Worm (Caenorhabditis elegans) whole organism, young adult: ENCODE data around the gene C25A6.1.

ENCODE experiments used
- B0336.3 ChIP-seq: fragments of 200-800 bp; sonication (Bioruptor generic); IDR thresholded peaks from 2 replicates; pipeline ENCODE4 v1.3.6; 2022; ENCODE audit warnings: missing genetic modification characterization, missing compliant biosample characterization
- D2030.7 ChIP-seq: fragments of 200-800 bp; sonication (Bioruptor generic); IDR thresholded peaks from 2 replicates; pipeline ENCODE4 v1.3.6; 2022; ENCODE audit warnings: missing genetic modification reagents, missing genetic modification characterization, missing compliant biosample characterization
- F10E7.11 ChIP-seq: sonication (generic microtip); optimal IDR thresholded peaks from 2 replicates; lab custom pipeline; 2017; ENCODE audit warnings: mild to moderate bottlenecking, missing genetic modification characterization, moderate library complexity, missing compliant biosample characterization
- F22D6.2 ChIP-seq: sonication (generic microtip); optimal IDR thresholded peaks from 2 replicates; lab custom pipeline; 2016; ENCODE audit warnings: mild to moderate bottlenecking, missing genetic modification characterization, missing compliant biosample characterization
- F23B12.7 ChIP-seq: sonication (generic microtip); optimal IDR thresholded peaks from 2 replicates; lab custom pipeline; 2017; ENCODE audit warnings: missing genetic modification characterization, mild to moderate bottlenecking, missing compliant biosample characterization, antibody characterized with exemption, moderate library complexity; ENCODE audit not compliant: insufficient read depth
- F33H1.4 ChIP-seq: fragments of 200-800 bp; sonication (Bioruptor generic); IDR thresholded peaks from 2 replicates; pipeline ENCODE4 v1.3.6; 2022; ENCODE audit warnings: missing genetic modification reagents, missing genetic modification characterization, missing compliant biosample characterization
- F55B11.4 ChIP-seq: sonication (generic microtip); optimal IDR thresholded peaks from 2 replicates; lab custom pipeline; 2016; ENCODE audit warnings: missing compliant biosample characterization, missing genetic modification characterization, borderline replicate concordance; ENCODE audit not compliant: insufficient read depth
- K11D2.4 ChIP-seq: fragments of 200-800 bp; sonication (Bioruptor generic); IDR thresholded peaks from 2 replicates; pipeline ENCODE4 v1.3.6; 2022; ENCODE audit warnings: missing genetic modification reagents, missing genetic modification characterization, missing compliant biosample characterization
- Y53F4B.3 ChIP-seq: fragments of 200-800 bp; sonication (Bioruptor generic); IDR thresholded peaks from 2 replicates; pipeline ENCODE4 v1.3.6; 2022; ENCODE audit warnings: missing genetic modification reagents, missing genetic modification characterization, missing compliant biosample characterization
- Y79H2A.3 ChIP-seq: fragments of 200-800 bp; sonication (Bioruptor generic); conservative IDR thresholded peaks from 2 replicates; pipeline ENCODE4 v1.3.6; 2022; ENCODE audit warnings: missing genetic modification reagents, missing genetic modification characterization, missing compliant biosample characterization
- Y95B8A.8 ChIP-seq: fragments of 200-800 bp; sonication (Bioruptor generic); IDR thresholded peaks from 2 replicates; pipeline ENCODE4 v1.3.6; 2022; ENCODE audit warnings: missing genetic modification reagents, missing genetic modification characterization, missing compliant biosample characterization
- attf-6 ChIP-seq: fragments of 200-800 bp; sonication (Bioruptor generic); IDR thresholded peaks from 2 replicates; pipeline ENCODE4 v1.3.6; 2022; ENCODE audit warnings: missing genetic modification reagents, missing genetic modification characterization, missing compliant biosample characterization
- ccch-3 ChIP-seq: fragments of 200-800 bp; sonication (Bioruptor generic); optimal IDR thresholded peaks from 2 replicates; lab custom pipeline; 2018; ENCODE audit warnings: mild to moderate bottlenecking, missing genetic modification characterization, missing compliant biosample characterization
- ceh-100 ChIP-seq: fragments of 200-800 bp; sonication (Bioruptor generic); IDR thresholded peaks from 2 replicates; pipeline ENCODE4 v1.3.6; 2022; ENCODE audit warnings: missing genetic modification reagents, missing genetic modification characterization, missing compliant biosample characterization
- ceh-27 ChIP-seq: fragments of 200-800 bp; sonication (Bioruptor generic); optimal IDR thresholded peaks from 2 replicates; lab custom pipeline; 2018; ENCODE audit warnings: mild to moderate bottlenecking, missing genetic modification characterization, moderate library complexity, missing compliant biosample characterization
- ceh-40 ChIP-seq: fragments of 200-800 bp; sonication (Bioruptor generic); IDR thresholded peaks from 2 replicates; pipeline ENCODE4 v1.3.6; 2022; ENCODE audit warnings: missing genetic modification characterization, missing compliant biosample characterization
- ceh-58 ChIP-seq: fragments of 200-800 bp; sonication (Bioruptor generic); IDR thresholded peaks from 2 replicates; pipeline ENCODE4 v1.3.6; 2022; ENCODE audit warnings: missing genetic modification characterization, missing compliant biosample characterization
- ceh-79 ChIP-seq: sonication (generic microtip); optimal IDR thresholded peaks from 2 replicates; lab custom pipeline; 2017; ENCODE audit warnings: mild to moderate bottlenecking, missing genetic modification characterization, missing compliant biosample characterization
- egl-18 ChIP-seq: fragments of 200-800 bp; sonication (Bioruptor generic); IDR thresholded peaks from 2 replicates; pipeline ENCODE4 v1.3.6; 2022; ENCODE audit warnings: missing genetic modification reagents, missing genetic modification characterization, missing compliant biosample characterization
- egrh-3 ChIP-seq: fragments of 200-800 bp; sonication (Bioruptor generic); IDR thresholded peaks from 2 replicates; pipeline ENCODE4 v1.3.6; 2022; ENCODE audit warnings: missing genetic modification reagents, missing genetic modification characterization, missing compliant biosample characterization
- hmg-20 ChIP-seq: fragments of 200-800 bp; sonication (Bioruptor generic); IDR thresholded peaks from 2 replicates; pipeline ENCODE4 v1.3.6; 2022; ENCODE audit warnings: missing genetic modification reagents, missing genetic modification characterization, missing compliant biosample characterization
- hsf-1 ChIP-seq: fragments of 200-800 bp; sonication (Bioruptor generic); IDR thresholded peaks from 2 replicates; pipeline ENCODE4 v1.3.6; 2022; ENCODE audit warnings: missing genetic modification reagents, missing genetic modification characterization, missing compliant biosample characterization
- let-607 ChIP-seq, 2 experiments: fragments of 200-800 bp in 1 of 2; sonication (Bioruptor generic) in 1 of 2; sonication (generic microtip) in 1 of 2; optimal IDR thresholded peaks; 2 replicates each; lab custom pipeline; 2016 to 2018; ENCODE audit warnings: mild to moderate bottlenecking in 2 of 2, missing compliant biosample characterization in 2 of 2, missing genetic modification characterization in 2 of 2, moderate library complexity in 2 of 2, missing genotype in 1 of 2
- lin-26 ChIP-seq: fragments of 200-800 bp; sonication (Bioruptor generic); IDR thresholded peaks from 2 replicates; pipeline ENCODE4 v1.3.6; 2022; ENCODE audit warnings: missing genetic modification reagents, missing genetic modification characterization, missing compliant biosample characterization
- lsl-1 ChIP-seq: fragments of 200-800 bp; sonication (Bioruptor generic); optimal IDR thresholded peaks from 2 replicates; lab custom pipeline; 2018; ENCODE audit warnings: mild to moderate bottlenecking, missing genetic modification characterization, moderate library complexity, missing compliant biosample characterization
- madf-8 ChIP-seq: fragments of 200-800 bp; sonication (Bioruptor generic); conservative IDR thresholded peaks from 2 replicates; pipeline ENCODE4 v1.3.6; 2022; ENCODE audit warnings: missing genetic modification reagents, missing genetic modification characterization, missing compliant biosample characterization
- nfya-1 ChIP-seq: sonication (generic microtip); optimal IDR thresholded peaks from 2 replicates; lab custom pipeline; 2017; ENCODE audit warnings: antibody characterized with exemption, missing compliant biosample characterization, missing genetic modification characterization, borderline replicate concordance; ENCODE audit not compliant: insufficient read depth
- nhr-80 ChIP-seq: sonication (generic microtip); optimal IDR thresholded peaks from 2 replicates; lab custom pipeline; 2016; ENCODE audit warnings: missing genetic modification characterization, missing compliant biosample characterization
- rcor-1 ChIP-seq: fragments of 200-800 bp; sonication (Bioruptor generic); IDR thresholded peaks from 2 replicates; pipeline ENCODE4 v1.3.6; 2022; ENCODE audit warnings: missing genetic modification reagents, missing genetic modification characterization, missing compliant biosample characterization
- rpc-1 ChIP-seq, 2 experiments: fragments of 150-350 bp in 1 of 2; sonication (generic microtip) in 1 of 2; optimal IDR thresholded peaks; 2 replicates each; lab custom pipeline; 2014 to 2018; ENCODE audit warnings: missing biosample characterization in 1 of 2, missing genetic modification characterization in 1 of 2, missing genetic modification reagents in 1 of 2, missing genotype in 1 of 2
- somi-1 ChIP-seq: fragments of 200-800 bp; sonication (Bioruptor generic); optimal IDR thresholded peaks from 2 replicates; lab custom pipeline; 2018; ENCODE audit warnings: mild to moderate bottlenecking, missing genetic modification characterization, missing compliant biosample characterization
- tbp1 ChIP-seq: fragments of 200-800 bp; sonication (Bioruptor generic); optimal IDR thresholded peaks from 2 replicates; lab custom pipeline; 2018; ENCODE audit warnings: mild to moderate bottlenecking, missing genetic modification characterization, missing compliant biosample characterization
- unc-62 ChIP-seq: fragments of 150-350 bp; optimal IDR thresholded peaks from 2 replicates; lab custom pipeline; 2014; ENCODE audit warnings: missing biosample characterization, missing genetic modification reagents, missing genetic modification characterization
- zfh-2 ChIP-seq: fragments of 200-800 bp; sonication (Bioruptor generic); conservative IDR thresholded peaks from 2 replicates; pipeline ENCODE4 v1.3.6; 2022; ENCODE audit warnings: missing genetic modification reagents, missing genetic modification characterization, missing compliant biosample characterization
- zim-3 ChIP-seq: sonication (generic microtip); optimal IDR thresholded peaks from 2 replicates; lab custom pipeline; 2017; ENCODE audit warnings: mild to moderate bottlenecking, missing genetic modification characterization, moderate library complexity, missing compliant biosample characterization
- ztf-18 ChIP-seq: sonication (generic microtip); optimal IDR thresholded peaks from 2 replicates; lab custom pipeline; 2016; ENCODE audit warnings: missing genotype, mild to moderate bottlenecking, missing genetic modification characterization, missing compliant biosample characterization
- ztf-25 ChIP-seq: fragments of 200-800 bp; sonication (Bioruptor generic); IDR thresholded peaks from 2 replicates; pipeline ENCODE4 v1.3.6; 2022; ENCODE audit warnings: missing genetic modification reagents, missing genetic modification characterization, missing compliant biosample characterization
- ztf-26 ChIP-seq: sonication (generic microtip); optimal IDR thresholded peaks from 2 replicates; lab custom pipeline; 2017; ENCODE audit warnings: missing genetic modification characterization, missing compliant biosample characterization

Gene C25A6.1

DNA sequence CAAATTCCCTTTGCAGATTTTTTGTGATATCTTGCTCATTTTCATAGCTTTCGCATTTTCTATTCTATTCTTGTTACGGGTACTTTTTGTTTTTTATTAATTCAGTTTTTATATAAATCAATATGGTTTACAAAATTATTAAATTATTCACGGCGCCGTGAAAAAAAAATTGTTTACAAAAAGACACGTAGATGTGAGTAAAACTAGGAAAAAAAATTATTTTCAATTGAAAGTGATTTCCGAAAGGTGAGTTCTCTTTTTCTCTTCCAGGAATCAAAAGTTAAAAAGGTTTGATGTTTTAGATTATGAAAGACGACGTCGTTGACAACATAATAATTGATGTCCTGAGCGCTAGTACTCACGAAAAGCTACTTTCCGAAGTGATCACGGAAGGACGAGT is at the start of gene C25A6.1:
TSS of gene C25A6.1 (plus strand) at position 301 of the 400 bp plus-strand sequence.
- TF ChIP-seq D2030.7 (GFP tag; lab: Robert Waterston, UW) (no peak), Y95B8A.8 (GFP tag; lab: Robert Waterston, UW) (no peak), ceh-58 (GFP tag; lab: Robert Waterston, UW) (no peak), egl-18 (GFP tag; lab: Robert Waterston, UW) (no peak), rpc-1 (optimal IDR thresholded peaks at IDR 0.05; lab: Kevin White, UChicago) (no peak), rpc-1 (tag; optimal IDR thresholded peaks at IDR 0.05; lab: Kevin White, UChicago) (no peak), zim-3 (no peak), ztf-26 (no peak), nfya-1 (tag; lab: Kevin White, UChicago) (no peak), madf-8 (GFP tag; lab: Robert Waterston, UW) (no peak), F33H1.4 (GFP tag; lab: Robert Waterston, UW) (no peak), egrh-3 (GFP tag; lab: Robert Waterston, UW) (no peak), ztf-18 (tag; lab: Kevin White, UChicago) (no peak), F10E7.11 (tag; lab: Kevin White, UChicago) (no peak), K11D2.4 (GFP tag; lab: Robert Waterston, UW) (no peak), nhr-80 (tag; lab: Kevin White, UChicago) (no peak), tbp1 (GFP tag; lab: Kevin White, UChicago) (no peak)

DNA sequence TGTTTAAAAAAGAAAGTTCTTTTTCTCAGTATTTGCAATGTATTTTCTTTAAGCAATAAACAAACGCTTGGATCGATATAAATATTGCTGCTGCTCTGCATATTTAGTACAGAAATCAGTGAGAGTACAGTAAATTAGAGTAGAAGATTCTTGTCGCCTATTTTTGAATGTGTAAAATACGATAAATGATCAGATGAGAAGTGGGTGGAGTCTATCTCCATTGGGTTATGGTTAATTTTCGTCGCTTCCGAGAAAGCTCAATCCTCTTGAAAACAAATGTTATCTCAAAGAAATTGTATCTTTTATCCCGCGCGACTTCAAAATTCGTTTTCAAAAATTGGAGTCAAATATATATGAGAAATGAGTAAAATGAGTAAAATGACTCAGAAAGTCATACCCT is 49.6 kb upstream of the C25A6.1 start, which contains the start of gene nhr-216:
TSS of gene nhr-216 (minus strand) at position 101 of the 400 bp plus-strand sequence.
- TF ChIP-seq lin-26 (GFP tag; lab: Robert Waterston, UW), result no peak

DNA sequence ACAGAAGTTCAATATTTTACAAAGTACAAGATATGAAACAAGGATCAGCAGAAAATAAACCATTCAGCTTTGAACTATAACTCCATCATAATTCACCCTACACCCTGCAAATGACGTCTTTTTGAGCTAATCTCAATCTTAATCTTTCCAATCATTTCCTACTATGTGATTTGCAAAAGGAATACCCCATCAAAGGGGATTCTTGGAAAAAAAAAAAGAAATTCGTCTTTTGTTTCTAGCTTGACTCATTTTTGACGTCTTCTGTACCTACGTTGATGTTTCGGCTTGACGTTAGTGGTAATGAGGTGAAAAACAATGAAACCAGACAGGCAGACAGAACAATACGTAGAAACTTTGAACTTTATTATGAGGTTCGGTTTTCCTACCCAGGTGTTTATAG is 46.1 kb upstream of the C25A6.1 start:
- no peak for TF ChIP-seq lin-26 (GFP tag; lab: Robert Waterston, UW)
- TF ChIP-seq ceh-100 (GFP tag; lab: Robert Waterston, UW), result no peak
- TF ChIP-seq F55B11.4 (tag; lab: Kevin White, UChicago), result no peak
- no peak for TF ChIP-seq lsl-1
- TF ChIP-seq ccch-3 (GFP tag; lab: Kevin White, UChicago), result no peak
- TF ChIP-seq ceh-27, result no peak
- no peak for TF ChIP-seq egrh-3 (GFP tag; lab: Robert Waterston, UW)
- no peak for TF ChIP-seq hmg-20 (GFP tag; lab: Robert Waterston, UW)
- no peak for TF ChIP-seq unc-62 (GFP tag; lab: Kevin White, UChicago)
- no peak for TF ChIP-seq Y53F4B.3 (GFP tag; lab: Robert Waterston, UW)
- TF ChIP-seq rcor-1 (GFP tag; lab: Robert Waterston, UW), result no peak
- no peak for TF ChIP-seq somi-1 (GFP tag; lab: Kevin White, UChicago)
- TF ChIP-seq egl-18 (GFP tag; lab: Robert Waterston, UW), result no peak
- TF ChIP-seq B0336.3, result no peak
- TF ChIP-seq ceh-40, result no peak
- no peak for TF ChIP-seq ztf-25 (GFP tag; lab: Robert Waterston, UW)
- no peak for TF ChIP-seq zfh-2 (GFP tag; lab: Robert Waterston, UW)
- no peak for TF ChIP-seq F22D6.2 (tag; lab: Kevin White, UChicago)
- TF ChIP-seq F23B12.7 (tag; lab: Kevin White, UChicago), result no peak

DNA sequence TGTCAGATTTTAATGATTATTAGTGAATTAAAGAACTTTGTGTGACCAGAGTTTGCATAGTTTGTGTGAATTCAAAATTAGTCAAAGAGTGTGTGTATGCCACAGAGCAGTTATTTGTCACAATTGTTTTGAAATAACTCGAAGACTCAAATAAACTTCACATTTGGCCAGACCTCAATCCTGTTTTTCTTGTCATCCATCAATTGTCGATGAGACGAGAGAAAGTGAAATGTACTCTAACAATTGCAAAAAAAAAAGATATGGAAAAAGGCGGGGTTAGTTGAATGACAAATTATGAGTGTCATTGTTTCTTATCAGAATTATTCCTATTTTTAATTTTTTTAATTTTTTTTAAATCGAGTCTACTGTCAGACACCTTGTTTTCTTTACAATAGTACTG is 43.5 kb upstream of the C25A6.1 start, which contains the start of gene T09D3.8:
TSS of gene T09D3.8 (plus strand) at position 301 of the 400 bp plus-strand sequence.
- TF ChIP-seq hsf-1 (GFP tag; lab: Robert Waterston, UW), result no peak
- no peak for TF ChIP-seq ceh-79 (tag; lab: Kevin White, UChicago)
- TF ChIP-seq ceh-58 (GFP tag; lab: Robert Waterston, UW), result no peak
- no peak for TF ChIP-seq Y79H2A.3 (GFP tag; lab: Robert Waterston, UW)
- no peak for TF ChIP-seq attf-6 (GFP tag; lab: Robert Waterston, UW)
- TF ChIP-seq let-607 (tag; optimal IDR thresholded peaks at IDR 0.05; lab: Kevin White, UChicago), result no peak
- TF ChIP-seq ceh-40, result no peak
